Worm (Caenorhabditis elegans): ENCODE data around the gene srg-11.
A peak's percentile ranks its signal among the peaks of the same experiment; 100 is the strongest.

- TF ChIP-seq mdl-1 (tag; optimal IDR thresholded peaks at IDR 0.05) (peak in 1 of 2 experiments; percentile 2), snpc-4 (tag; optimal IDR thresholded peaks at IDR 0.05) (peak; percentile 43), nhr-77 (tag; optimal IDR thresholded peaks at IDR 0.05) (peak; percentile 69), ceh-82 (tag; optimal IDR thresholded peaks at IDR 0.05) (peak; percentile 60 to 86 (median 68)), irx-1 (tag; optimal IDR thresholded peaks at IDR 0.05) (peak; percentile 26), nhr-28 (tag; optimal IDR thresholded peaks at IDR 0.05) (no peak), lir-3 (tag; optimal IDR thresholded peaks at IDR 0.05; ENCODE audit: poor library complexity) (peak; percentile 51), lin-39 (tag; optimal IDR thresholded peaks at IDR 0.05) (peak; percentile 46), sox-4 (tag; optimal IDR thresholded peaks at IDR 0.05) (peak; percentile 20), zip-4 (GFP tag; optimal IDR thresholded peaks at IDR 0.05) (no peak), nhr-84 (tag; optimal IDR thresholded peaks at IDR 0.05) (no peak)
Measured at ce11 chrIII:4721750-4722149, 41.9 kb downstream of the srg-11 start, which contains the start of gene acy-1.
